Worm (Caenorhabditis elegans): ENCODE results near the gene Y57A10A.5.

ce11 chrII:12184857-12185256 is 30.6 kb downstream of the Y57A10A.5 start, which contains the start of gene Y57A10A.13:
- TF ChIP-seq drap-1 (GFP tag; optimal IDR thresholded peaks at IDR 0.05) (no peak), unc-62 (GFP tag; optimal IDR thresholded peaks at IDR 0.05) (no peak), tbx-8 (GFP tag; optimal IDR thresholded peaks at IDR 0.05) (no peak), ham-2 (GFP tag; optimal IDR thresholded peaks at IDR 0.05) (no peak)
